Fruit fly (Drosophila melanogaster): ENCODE data around the gene net.
A peak's percentile ranks its signal among the peaks of the same experiment; 100 is the strongest.

Gene net

dm6 chr2L:120492-121455 is 33.6 kb upstream of the net start:
- TF ChIP-seq noc (tag; optimal IDR thresholded peaks at IDR 0.05) = peak; percentile 27

DNA sequence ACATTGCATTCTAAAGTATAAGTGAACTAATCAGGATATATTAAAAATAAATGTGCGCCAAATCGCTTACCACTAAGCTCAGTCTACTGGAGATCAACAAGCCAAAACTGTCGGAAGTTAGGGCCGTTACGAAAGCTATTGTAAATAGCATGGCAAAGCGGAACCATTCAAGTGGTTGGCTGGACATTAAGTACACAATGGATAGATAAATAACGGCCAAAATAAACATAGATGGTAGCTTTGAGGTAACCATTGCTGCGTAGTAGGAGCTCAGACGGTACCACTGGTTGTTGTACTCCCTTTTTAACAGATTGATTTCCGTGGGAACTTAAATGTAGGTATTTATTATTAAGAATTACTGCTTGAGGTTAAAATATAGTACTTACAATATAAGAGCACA is 30.6 kb upstream of the net start:
- no peak for TF ChIP-seq noc (tag; optimal IDR thresholded peaks at IDR 0.05)

DNA sequence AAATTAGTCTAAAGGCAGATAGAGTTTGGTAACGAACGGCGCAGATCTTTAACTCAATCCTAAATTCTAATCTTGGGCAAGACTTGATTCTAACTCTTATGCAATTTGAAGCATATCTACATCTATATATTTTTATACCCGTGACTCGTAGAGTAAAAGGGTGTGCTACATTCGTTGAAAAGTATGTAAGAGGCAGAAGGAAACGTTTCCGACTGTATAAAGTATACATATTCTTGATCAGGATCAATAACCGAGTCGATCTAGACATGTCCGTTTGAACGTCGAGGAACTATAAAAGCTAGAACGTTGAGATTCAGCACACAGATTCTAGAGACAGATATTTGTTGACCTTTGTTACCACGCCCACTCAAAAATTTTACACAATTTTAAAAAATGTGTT is 29.2 kb upstream of the net start, which contains the start of gene CG13694:
Gene CG13694 (minus strand): TSS at position 101 of the 400 bp plus-strand sequence.
- TF ChIP-seq noc (tag; optimal IDR thresholded peaks at IDR 0.05) = no peak

dm6 chr2L:114429-114828 is 27.2 kb upstream of the net start, which contains the start of gene ND-15:
Gene ND-15, plus strand, starts transcription at chr2L:114726.
- no peak for TF ChIP-seq noc (tag; optimal IDR thresholded peaks at IDR 0.05)

dm6 chr2L:110046-110445 is 22.9 kb upstream of the net start:
- TF ChIP-seq noc (tag; optimal IDR thresholded peaks at IDR 0.05) = no peak

- peak; percentile 24 for TF ChIP-seq noc (tag; optimal IDR thresholded peaks at IDR 0.05)
These were observed 22.1 kb upstream of the net start for dm6 chr2L:109098-109799.

dm6 chr2L:107476-108436 is 20.6 kb upstream of the net start:
- no peak for TF ChIP-seq noc (tag; optimal IDR thresholded peaks at IDR 0.05)

- no peak for TF ChIP-seq noc (tag; optimal IDR thresholded peaks at IDR 0.05)
These were observed 19.8 kb upstream of the net start for dm6 chr2L:107032-107431.

DNA sequence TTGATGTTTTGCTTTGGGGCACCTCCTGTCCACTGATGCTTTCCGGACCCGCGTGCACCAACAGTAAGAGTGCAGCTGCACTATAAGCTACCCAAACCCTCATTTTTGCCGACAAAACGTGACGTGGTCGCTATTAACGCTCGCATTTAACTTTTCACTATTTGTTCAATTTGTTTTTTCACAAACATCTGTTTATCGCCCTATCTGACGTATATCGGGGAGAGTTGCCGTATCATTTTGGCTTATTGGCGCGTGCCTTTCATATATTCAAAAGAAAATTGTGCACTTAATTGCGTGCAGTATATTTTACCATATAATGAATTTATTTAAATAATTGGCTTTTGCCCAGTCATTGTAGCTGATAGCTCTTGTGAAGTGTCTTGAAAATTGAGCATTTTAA is 19.4 kb upstream of the net start, which contains the start of the genes Nhe1 and Sam-S:
Gene Nhe1 (minus strand): TSS at position 193 of the 400 bp plus-strand sequence.
Gene Sam-S (plus strand): TSS at position 364 of the 400 bp plus-strand sequence.
- no peak for TF ChIP-seq noc (tag; optimal IDR thresholded peaks at IDR 0.05)

dm6 chr2L:102161-102761 is 15.1 kb upstream of the net start, which contains the start of gene Creld:
Gene Creld, plus strand, starts transcription at chr2L:102380.
- no peak for TF ChIP-seq noc (tag; optimal IDR thresholded peaks at IDR 0.05)

DNA sequence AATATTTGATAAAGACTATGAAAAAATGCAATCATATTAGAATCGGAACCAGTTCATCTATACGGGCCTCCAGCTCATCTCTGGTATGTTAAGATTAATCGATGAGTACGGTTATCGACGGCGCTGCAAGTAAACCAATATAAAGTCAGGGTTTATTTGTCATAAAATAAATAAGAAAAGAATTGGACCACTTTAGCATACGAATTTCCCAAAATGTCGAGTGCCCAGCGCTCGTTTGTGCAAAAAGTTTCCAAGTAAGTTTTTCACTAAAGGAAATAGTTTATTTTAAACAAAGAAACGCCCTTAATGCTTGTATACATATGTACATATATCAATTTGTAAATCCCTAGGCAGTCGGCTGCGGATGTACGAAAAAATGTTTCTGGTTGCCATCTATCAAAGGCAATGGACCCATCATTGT is 7.5 kb upstream of the net start, which contains the start of gene Zir:
Gene Zir (plus strand): TSS at position 101 of the 421 bp plus-strand sequence.
- TF ChIP-seq noc (tag; optimal IDR thresholded peaks at IDR 0.05) = no peak

DNA sequence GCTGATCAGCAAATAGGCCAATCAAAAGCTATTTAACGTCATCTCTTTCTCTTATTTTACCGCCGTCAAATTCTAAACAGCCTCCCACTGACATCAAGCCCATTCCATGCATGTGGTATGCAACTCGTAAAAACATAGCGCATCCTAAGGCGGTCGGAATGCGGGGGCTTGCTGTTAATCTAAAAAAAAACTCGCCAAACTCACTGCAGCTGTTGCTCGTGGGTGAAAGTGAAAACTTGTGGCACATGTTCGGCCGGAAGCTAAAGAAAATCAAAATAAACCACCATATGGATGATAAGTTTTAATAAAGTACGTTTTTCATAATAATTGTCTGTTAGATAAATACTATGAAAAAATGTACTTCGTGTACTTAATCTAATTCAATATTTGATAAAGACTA is 6.9 kb upstream of the net start:
- TF ChIP-seq noc (tag; optimal IDR thresholded peaks at IDR 0.05) = no peak

- no peak for TF ChIP-seq noc (tag; optimal IDR thresholded peaks at IDR 0.05)
These were observed 5.8 kb upstream of the net start for dm6 chr2L:92993-93392.

dm6 chr2L:91830-92229 is 4.6 kb upstream of the net start:
- TF ChIP-seq noc (tag; optimal IDR thresholded peaks at IDR 0.05) = no peak

DNA sequence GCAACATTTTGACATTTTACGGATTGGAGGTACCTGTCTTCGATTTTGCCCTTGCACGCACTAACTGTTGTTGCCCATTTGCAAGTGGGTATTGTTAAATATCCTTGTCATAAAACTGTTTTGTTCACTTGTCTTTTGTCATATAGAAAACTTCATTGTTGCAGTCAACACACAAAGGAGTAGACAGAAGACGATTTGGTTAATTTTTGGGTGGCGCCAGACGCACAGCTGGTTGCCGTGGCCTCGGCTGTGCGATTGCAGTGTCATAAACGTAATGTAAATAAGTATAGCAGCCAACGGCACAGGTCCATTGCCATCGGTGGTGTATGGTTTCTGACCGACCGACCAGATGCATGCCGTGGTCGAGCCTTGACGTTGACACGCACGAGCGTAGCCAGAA is 4.1 kb upstream of the net start:
- no peak for TF ChIP-seq noc (tag; optimal IDR thresholded peaks at IDR 0.05)

Measured in whole organism, larva.